Fruit fly (Drosophila melanogaster): Measurements from ENCODE around the gene Ccp84Ac.

DNA sequence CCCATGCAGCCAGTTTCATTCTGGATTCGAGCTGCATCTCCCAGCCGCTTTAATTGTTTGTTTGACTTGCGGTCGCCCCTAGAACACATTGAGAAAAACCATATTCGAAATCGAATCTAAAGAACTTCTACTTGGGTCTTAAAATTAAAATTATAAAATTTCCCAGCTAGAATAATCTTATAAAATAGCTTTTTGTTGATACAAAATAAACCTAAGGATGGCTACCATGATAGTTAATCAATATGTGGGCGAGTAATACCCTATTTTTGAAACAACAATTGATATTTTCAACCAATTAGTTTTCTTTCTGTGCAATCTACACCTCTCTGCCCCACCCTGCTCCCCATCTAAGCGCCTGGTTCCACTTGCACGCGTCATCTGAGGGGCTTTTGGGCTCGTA is 21.5 kb downstream of the Ccp84Ac start:
- TF ChIP-seq CG8478 (optimal IDR thresholded peaks at IDR 0.05) (no peak), CTCF (optimal IDR thresholded peaks at IDR 0.05) (no peak)
